Fruit fly (Drosophila melanogaster) whole organism, embryonic: ENCODE results near the gene CG16959.

Experiments
- Antp ChIP-seq: fragments of 200-800 bp; sonication (Bioruptor generic); optimal IDR thresholded peaks from 3 replicates; lab custom pipeline; 2016; ENCODE audit warnings: missing biosample characterization, missing genetic modification characterization
- CG12155 ChIP-seq: fragments of 200-800 bp; sonication (Bioruptor generic); optimal IDR thresholded peaks from 3 replicates; lab custom pipeline; 2016; ENCODE audit warnings: missing biosample characterization, missing genetic modification characterization
- CG13287 ChIP-seq: fragments of 200-800 bp; sonication (Bioruptor generic); IDR thresholded peaks from 2 replicates; pipeline ENCODE4 v1.3.6; 2022; ENCODE audit warnings: missing biosample characterization, missing genetic modification characterization; ENCODE audit not compliant: partially characterized antibody
- CG1792 ChIP-seq: fragments of 200-800 bp; sonication (Bioruptor generic); optimal IDR thresholded peaks from 2 replicates; lab custom pipeline; 2016; ENCODE audit warnings: missing biosample characterization, missing genetic modification characterization
- CG3163 ChIP-seq: fragments of 200-800 bp; sonication (Bioruptor generic); optimal IDR thresholded peaks from 3 replicates; lab custom pipeline; 2016; ENCODE audit warnings: missing biosample characterization, missing genetic modification characterization
- CG6175 ChIP-seq: fragments of 200-800 bp; sonication (Bioruptor generic); IDR thresholded peaks from 3 replicates; pipeline ENCODE4 v1.3.6; 2022; ENCODE audit warnings: missing biosample characterization, missing genetic modification characterization
- CG6791 ChIP-seq: fragments of 200-800 bp; sonication (Bioruptor generic); IDR thresholded peaks from 3 replicates; pipeline ENCODE4 v1.3.6; 2022; ENCODE audit warnings: missing biosample characterization, missing genetic modification characterization; ENCODE audit not compliant: partially characterized antibody
- CG9932 ChIP-seq: fragments of 200-800 bp; sonication (Bioruptor generic); IDR thresholded peaks from 2 replicates; pipeline ENCODE4 v1.3.6; 2022; ENCODE audit warnings: missing biosample characterization, missing genetic modification characterization
- Dad ChIP-seq: fragments of 200-800 bp; sonication (Bioruptor generic); optimal IDR thresholded peaks from 3 replicates; lab custom pipeline; 2016; ENCODE audit warnings: missing biosample characterization, missing genetic modification characterization
- Doc2 ChIP-seq: fragments of 200-800 bp; sonication (Bioruptor generic); IDR thresholded peaks from 2 replicates; pipeline ENCODE4 v1.3.6; 2022; ENCODE audit warnings: missing biosample characterization, missing genetic modification characterization
- Gsc ChIP-seq: fragments of 200-800 bp; sonication (Bioruptor generic); IDR thresholded peaks from 2 replicates; pipeline ENCODE4 v1.3.6; 2022; ENCODE audit warnings: missing biosample characterization, missing genetic modification characterization
- Hmx ChIP-seq: fragments of 200-800 bp; sonication (Bioruptor generic); optimal IDR thresholded peaks from 2 replicates; lab custom pipeline; 2016; ENCODE audit warnings: missing biosample characterization, missing genetic modification characterization
- Hr78 ChIP-seq, 2 experiments: fragments of 200-800 bp in 1 of 2; fragments of >200 bp in 1 of 2; sonication (Bioruptor generic) in 1 of 2; optimal IDR thresholded peaks; 2 replicates each; lab custom pipeline; 2017 to 2019; ENCODE audit warnings: missing biosample characterization in 2 of 2, missing genetic modification characterization in 2 of 2, mild to moderate bottlenecking in 1 of 2, moderate library complexity in 1 of 2
- Nf-YC ChIP-seq: fragments of 200-800 bp; optimal IDR thresholded peaks from 3 replicates; lab custom pipeline; 2019; ENCODE audit warnings: missing biosample characterization, mild to moderate bottlenecking, missing genetic modification characterization, moderate library complexity
- Oaz ChIP-seq: fragments of 200-800 bp; sonication (Bioruptor generic); IDR thresholded peaks from 2 replicates; pipeline ENCODE4 v1.3.6; 2022; ENCODE audit warnings: missing biosample characterization, missing genetic modification characterization
- PHDP ChIP-seq: fragments of 200-800 bp; sonication (Bioruptor generic); optimal IDR thresholded peaks from 3 replicates; lab custom pipeline; 2018; ENCODE audit warnings: missing biosample characterization, mild to moderate bottlenecking, missing genetic modification characterization, moderate library complexity
- Sry-β ChIP-seq: fragments of 200-800 bp; sonication (Bioruptor generic); optimal IDR thresholded peaks from 2 replicates; lab custom pipeline; 2018; ENCODE audit warnings: missing biosample characterization, mild to moderate bottlenecking, missing genetic modification characterization, moderate library complexity
- bsh ChIP-seq, 2 experiments: fragments of 200-800 bp; sonication (Bioruptor generic); optimal IDR thresholded peaks; 2 replicates each; lab custom pipeline; 2017 to 2018; ENCODE audit warnings: mild to moderate bottlenecking in 2 of 2, missing biosample characterization in 2 of 2, missing genetic modification characterization in 2 of 2, moderate library complexity in 1 of 2
- chinmo ChIP-seq: fragments of 200-800 bp; sonication (Bioruptor generic); IDR thresholded peaks from 4 replicates; pipeline ENCODE4 v1.3.6; 2022; ENCODE audit warnings: missing biosample characterization, missing genetic modification characterization; ENCODE audit not compliant: partially characterized antibody
- dm ChIP-seq: fragments of 200-800 bp; sonication (Bioruptor generic); optimal IDR thresholded peaks from 3 replicates; lab custom pipeline; 2016; ENCODE audit warnings: missing biosample characterization, missing genetic modification characterization
- dmrt11E ChIP-seq: fragments of 200-800 bp; sonication (Bioruptor generic); optimal IDR thresholded peaks from 3 replicates; lab custom pipeline; 2018; ENCODE audit warnings: missing biosample characterization, mild to moderate bottlenecking, missing genetic modification characterization, moderate library complexity
- dysf ChIP-seq: fragments of 200-800 bp; sonication (Bioruptor generic); IDR thresholded peaks from 3 replicates; pipeline ENCODE4 v1.3.6; 2022; ENCODE audit warnings: missing biosample characterization, missing genetic modification characterization
- fd64A ChIP-seq: fragments of 200-800 bp; sonication (Bioruptor generic); optimal IDR thresholded peaks from 3 replicates; lab custom pipeline; 2018; ENCODE audit warnings: missing biosample characterization, mild to moderate bottlenecking, missing genetic modification characterization
- gcm ChIP-seq: fragments of 200-800 bp; sonication (Bioruptor generic); optimal IDR thresholded peaks from 2 replicates; lab custom pipeline; 2019; ENCODE audit warnings: missing biosample characterization, mild to moderate bottlenecking, missing genetic modification characterization, moderate library complexity
- kay ChIP-seq: fragments of 200-800 bp; sonication (Bioruptor generic); optimal IDR thresholded peaks from 2 replicates; lab custom pipeline; 2016; ENCODE audit warnings: missing biosample characterization, missing genetic modification characterization
- lola ChIP-seq, 3 experiments: fragments of >200 bp in 2 of 3; fragments of 200-800 bp in 1 of 3; sonication (Bioruptor generic) in 1 of 3; optimal IDR thresholded peaks; 2 replicates each; lab custom pipeline; 2017 to 2019; ENCODE audit warnings: missing biosample characterization in 3 of 3, missing genetic modification characterization in 3 of 3, mild to moderate bottlenecking in 1 of 3, moderate library complexity in 1 of 3
- odd ChIP-seq: fragments of 200-800 bp; sonication (Bioruptor generic); optimal IDR thresholded peaks from 2 replicates; lab custom pipeline; 2017; ENCODE audit warnings: missing biosample characterization, mild to moderate bottlenecking, missing genetic modification characterization
- onecut ChIP-seq: fragments of 200-800 bp; sonication (Bioruptor generic); IDR thresholded peaks from 2 replicates; pipeline ENCODE4 v1.3.6; 2022; ENCODE audit warnings: missing biosample characterization, missing genetic modification characterization
- pnt ChIP-seq: fragments of 200-800 bp; sonication (Bioruptor generic); optimal IDR thresholded peaks from 3 replicates; lab custom pipeline; 2016; ENCODE audit warnings: missing biosample characterization, missing genetic modification characterization
- pum ChIP-seq: fragments of 200-800 bp; sonication (Bioruptor generic); optimal IDR thresholded peaks from 2 replicates; lab custom pipeline; 2016; ENCODE audit warnings: missing biosample characterization, missing genetic modification characterization
- sens ChIP-seq: fragments of 200-800 bp; sonication (Bioruptor generic); peaks from one replicate; lab custom pipeline; 2016; ENCODE audit warnings: missing biosample characterization, missing genetic modification characterization
- wek ChIP-seq: fragments of 200-800 bp; sonication (Bioruptor generic); optimal IDR thresholded peaks from 3 replicates; lab custom pipeline; 2018; ENCODE audit warnings: missing biosample characterization, mild to moderate bottlenecking, missing genetic modification characterization, moderate library complexity

Gene CG16959

DNA sequence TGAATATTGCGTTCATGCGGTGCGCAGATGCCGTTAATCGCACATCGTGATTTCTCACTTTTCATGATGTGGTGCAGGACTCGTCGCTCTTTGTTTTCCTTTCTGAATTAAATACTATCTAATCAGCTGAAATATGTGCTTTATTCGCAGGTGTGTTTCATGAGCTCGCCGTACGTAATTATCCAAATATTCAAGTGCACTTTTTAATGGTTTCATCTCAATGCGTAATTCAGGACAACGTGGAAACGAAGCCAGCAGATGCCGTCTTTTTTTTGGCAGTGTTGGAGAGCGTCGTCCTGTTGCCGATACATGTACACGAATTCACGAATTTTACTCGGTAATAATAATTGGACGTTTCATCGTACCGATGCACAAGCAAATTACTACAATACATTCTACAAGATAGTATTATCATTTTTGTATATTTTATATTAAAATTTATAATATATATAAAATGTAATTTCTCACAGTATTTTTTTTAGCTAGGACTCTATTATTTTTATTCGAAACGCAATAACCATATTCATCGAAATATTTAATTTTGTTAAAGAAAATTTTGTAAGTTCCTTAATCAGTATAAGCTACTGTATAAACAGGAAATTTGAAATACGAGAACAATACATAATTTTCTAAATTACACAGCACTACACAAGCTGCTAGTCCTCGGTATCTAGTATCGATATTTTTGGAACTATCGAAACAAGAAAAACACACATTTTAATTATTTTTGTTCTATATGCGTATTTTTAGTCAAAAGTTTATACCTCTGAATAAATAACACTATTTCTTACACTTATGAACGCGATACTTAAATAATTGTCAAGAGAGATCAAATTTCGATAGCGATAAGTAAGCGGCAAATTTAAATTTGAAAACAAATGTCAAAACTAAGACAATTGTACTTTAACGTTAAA, 11.8 kb upstream of the CG16959 start, which contains the start of gene CG12316 (continued):
- peak; percentile 90 for TF ChIP-seq Antp (GFP tag; lab: Kevin White, UChicago)
- peak; percentile 63 for TF ChIP-seq Oaz (GFP tag; lab: Robert Waterston, UW)
- TF ChIP-seq PHDP (tag; lab: Kevin White, UChicago) = peak; percentile 94
- TF ChIP-seq onecut (GFP tag; lab: Robert Waterston, UW) = peak; percentile 91
- TF ChIP-seq Gsc (GFP tag; lab: Robert Waterston, UW) = no peak
- peak; percentile 82 for TF ChIP-seq CG12155 (GFP tag; lab: Kevin White, UChicago)
- TF ChIP-seq Doc2 = no peak; the same call in 1 of the 2 replicates
- peak; percentile 86 for TF ChIP-seq wek (GFP tag; lab: Kevin White, UChicago)
- TF ChIP-seq CG3163 (GFP tag; lab: Kevin White, UChicago) = peak; percentile 76
- TF ChIP-seq gcm (GFP tag; lab: Kevin White, UChicago) = peak; percentile 97
- TF ChIP-seq CG1792 (GFP tag; lab: Kevin White, UChicago) = peak; percentile 84
- peak; percentile 92 for TF ChIP-seq odd (GFP tag; lab: Kevin White, UChicago)
- TF ChIP-seq Dad (GFP tag; lab: Kevin White, UChicago) = peak; percentile 93
- TF ChIP-seq Hmx (GFP tag; lab: Kevin White, UChicago) = peak; percentile 82
- TF ChIP-seq bsh (GFP tag; optimal IDR thresholded peaks at IDR 0.05; lab: Kevin White, UChicago) = peak; percentile 93 to 96

- no peak for TF ChIP-seq Sry-β
- no peak for TF ChIP-seq Nf-YC
- TF ChIP-seq pnt (GFP tag; lab: Kevin White, UChicago) = no peak
- TF ChIP-seq fd64A (GFP tag; lab: Kevin White, UChicago) = no peak
- no peak for TF ChIP-seq kay (GFP tag; lab: Kevin White, UChicago)
- no peak for TF ChIP-seq dm
- no peak for TF ChIP-seq dysf (GFP tag; lab: Robert Waterston, UW)
- TF ChIP-seq, all 482 proteins: peak for 0
Measured at dm6 chr3L:15131278-15131677, 6.2 kb upstream of the CG16959 start, which contains the start of gene CG13457. TSS of gene CG13457 (minus strand) at chr3L:15131378.

- TF ChIP-seq lola (GFP tag; optimal IDR thresholded peaks at IDR 0.05; lab: Kevin White, UChicago) (peak in 1 of 3 experiments; percentile 24), sens (GFP tag; lab: Kevin White, UChicago) (peak; percentile 82), pum (no peak), Hr78 (GFP tag; optimal IDR thresholded peaks at IDR 0.05; lab: Kevin White, UChicago) (peak in 1 of 2 experiments; percentile 0), CG9932 (no peak), dmrt11E (tag; lab: Kevin White, UChicago) (peak; percentile 2)
- TF ChIP-seq, all 482 proteins: peak for 4
Measured at dm6 chr3L:15125717-15126116, 596 bp upstream of the CG16959 start.

- TF ChIP-seq CG13287 (GFP tag; lab: Robert Waterston, UW) (0 out of 2 replicates have a peak, but pooled peaks have one; percentile 6), CG6791 (no peak), CG6175 (peak; percentile 82; the same call in 2 of the 3 replicates), chinmo (GFP tag; lab: Robert Waterston, UW) (0 out of 4 replicates have a peak, but pooled peaks have one; percentile 42)
Measured at dm6 chr3L:15123736-15124135, 1.4 kb downstream of the CG16959 start.
